Worm (Caenorhabditis elegans): Measurements from ENCODE around the gene ZC449.5.
A peak's percentile ranks its signal among the peaks of the same experiment; 100 is the strongest.

The ZC449.5 gene

DNA sequence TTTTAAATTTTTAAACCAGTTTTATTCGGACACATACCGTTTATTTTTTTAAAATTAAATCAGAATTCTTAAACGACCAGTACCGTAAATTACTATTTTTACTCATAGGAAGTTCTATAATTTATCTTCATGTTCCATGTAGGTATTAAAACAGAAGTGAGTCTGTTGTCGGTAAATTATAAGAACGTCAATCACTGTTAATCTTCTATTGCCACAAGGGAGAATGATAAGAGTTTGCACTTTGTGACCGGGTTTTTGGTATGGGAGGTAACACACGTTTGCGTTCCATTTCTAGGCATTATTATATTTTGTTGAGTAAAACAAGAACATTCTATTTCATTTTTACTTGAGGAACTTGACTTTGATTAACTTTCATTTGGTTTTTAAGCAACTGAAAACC lies 28.6 kb downstream of the ZC449.5 start, which contains the start of gene hsd-3:
Gene hsd-3 (plus strand): TSS at position 301 of the 400 bp plus-strand sequence.
- TF ChIP-seq ama-1 (optimal IDR thresholded peaks at IDR 0.05), result no peak
- TF ChIP-seq egl-27 (tag; optimal IDR thresholded peaks at IDR 0.05), result no peak

ce11 chrX:5006972-5007371 lies 30.6 kb downstream of the ZC449.5 start:
- TF ChIP-seq ZK546.5 (tag; optimal IDR thresholded peaks at IDR 0.05) (no peak), elt-2 (tag; optimal IDR thresholded peaks at IDR 0.05) (peak; percentile 64), pha-4 (tag; optimal IDR thresholded peaks at IDR 0.05) (peak; percentile 14)

ce11 chrX:5004940-5005339 lies 32.6 kb downstream of the ZC449.5 start, which contains the start of gene hsd-2:
hsd-2 (plus strand) TSS chrX:5005240.
- TF ChIP-seq ZK546.5 (tag; optimal IDR thresholded peaks at IDR 0.05) (no peak), nhr-67 (tag; optimal IDR thresholded peaks at IDR 0.05) (no peak), pha-4 (tag; optimal IDR thresholded peaks at IDR 0.05) (no peak), ceh-28 (tag; optimal IDR thresholded peaks at IDR 0.05) (no peak), lin-39 (tag; optimal IDR thresholded peaks at IDR 0.05) (no peak)

DNA sequence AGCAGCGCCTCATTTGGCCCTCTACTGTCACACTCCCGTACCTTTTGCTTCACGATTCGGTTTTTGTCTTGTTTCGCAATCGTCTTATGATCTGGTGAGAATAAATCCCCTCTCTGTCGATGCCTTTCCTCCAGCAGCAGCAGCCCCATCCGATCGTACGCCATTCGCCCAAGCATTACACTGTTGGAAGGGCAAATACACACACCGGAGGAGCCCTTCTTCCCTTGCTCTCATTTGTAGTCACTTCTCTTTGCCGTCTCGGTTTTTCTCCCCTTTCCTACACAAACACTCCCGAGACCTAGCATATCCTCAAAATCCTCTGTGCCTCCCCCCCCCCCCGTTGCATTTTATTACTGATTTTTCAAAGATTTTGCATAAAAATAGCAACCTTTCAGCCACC lies 38.7 kb downstream of the ZC449.5 start, which contains the start of gene set-30:
Gene set-30 (plus strand): TSS at position 396 of the 400 bp plus-strand sequence.
- no peak for TF ChIP-seq skn-1 (tag; optimal IDR thresholded peaks at IDR 0.05)
- no peak for TF ChIP-seq fkh-10 (GFP tag; optimal IDR thresholded peaks at IDR 0.05)
- no peak for TF ChIP-seq fos-1 (tag; optimal IDR thresholded peaks at IDR 0.05)
- no peak for TF ChIP-seq ceh-28 (tag; optimal IDR thresholded peaks at IDR 0.05)
- TF ChIP-seq ceh-82 (tag; optimal IDR thresholded peaks at IDR 0.05), result no peak
- no peak for TF ChIP-seq nhr-77 (tag; optimal IDR thresholded peaks at IDR 0.05)
- TF ChIP-seq nfya-1 (tag; optimal IDR thresholded peaks at IDR 0.05; ENCODE audit: insufficient read depth), result no peak
- TF ChIP-seq unc-39 (tag; optimal IDR thresholded peaks at IDR 0.05), result no peak

- TF ChIP-seq elt-1 (tag; optimal IDR thresholded peaks at IDR 0.05) (no peak), mml-1 (tag; optimal IDR thresholded peaks at IDR 0.05) (no peak), ztf-11 (tag; optimal IDR thresholded peaks at IDR 0.05) (no peak), nhr-76 (tag; optimal IDR thresholded peaks at IDR 0.05) (no peak), nhr-25 (tag; optimal IDR thresholded peaks at IDR 0.05) (peak; percentile 38), hmg-11 (tag; optimal IDR thresholded peaks at IDR 0.05) (peak; percentile 54), sea-2 (GFP tag; optimal IDR thresholded peaks at IDR 0.05) (no peak), snpc-4 (tag; optimal IDR thresholded peaks at IDR 0.05) (peak; percentile 8), pha-4 (tag; optimal IDR thresholded peaks at IDR 0.05) (peak; percentile 49), lin-15B (tag; optimal IDR thresholded peaks at IDR 0.05) (peak; percentile 46), lin-39 (tag; optimal IDR thresholded peaks at IDR 0.05) (peak; percentile 72), elt-2 (tag; optimal IDR thresholded peaks at IDR 0.05) (peak; percentile 40), nhr-11 (tag; optimal IDR thresholded peaks at IDR 0.05) (no peak), nhr-67 (tag; optimal IDR thresholded peaks at IDR 0.05) (no peak), R02D3.7 (tag; optimal IDR thresholded peaks at IDR 0.05) (no peak), pqm-1 (tag; optimal IDR thresholded peaks at IDR 0.05) (peak; percentile 70), ceh-82 (tag; optimal IDR thresholded peaks at IDR 0.05) (no peak), aly-2 (tag; optimal IDR thresholded peaks at IDR 0.05) (no peak), ceh-28 (tag; optimal IDR thresholded peaks at IDR 0.05) (peak; percentile 13), skn-1 (tag; optimal IDR thresholded peaks at IDR 0.05) (peak; percentile 7), ZK546.5 (tag; optimal IDR thresholded peaks at IDR 0.05) (no peak), ceh-16 (tag; optimal IDR thresholded peaks at IDR 0.05) (no peak), lsy-12 (tag; optimal IDR thresholded peaks at IDR 0.05) (no peak), ceh-9 (tag; optimal IDR thresholded peaks at IDR 0.05) (no peak), egl-5 (tag; optimal IDR thresholded peaks at IDR 0.05) (no peak)
Observed at ce11 chrX:4997548-4998087, 40.0 kb downstream of the ZC449.5 start, which contains the start of gene ZC8.6. ZC8.6 (minus strand) TSS chrX:4997598.

ce11 chrX:4992523-4992922 lies 45.0 kb downstream of the ZC449.5 start:
- no peak for TF ChIP-seq ceh-82 (tag; optimal IDR thresholded peaks at IDR 0.05)
- no peak for TF ChIP-seq pha-4 (tag; optimal IDR thresholded peaks at IDR 0.05)
- no peak for TF ChIP-seq ztf-4 (tag; optimal IDR thresholded peaks at IDR 0.05)
- TF ChIP-seq jun-1 (tag; optimal IDR thresholded peaks at IDR 0.05), result no peak

Measured in whole organism, L3 larva.